Worm (Caenorhabditis elegans) whole organism, late embryonic: ENCODE measurements around the gene F16G10.10.

Source experiments
- C08G9.2 ChIP-seq: sonication (generic microtip); optimal IDR thresholded peaks from 2 replicates; lab custom pipeline; 2016; ENCODE audit warnings: mild to moderate bottlenecking, missing genetic modification characterization, moderate library complexity, missing compliant biosample characterization
- F13H6.1 ChIP-seq: sonication (generic microtip); optimal IDR thresholded peaks from 2 replicates; lab custom pipeline; 2016; ENCODE audit warnings: missing genetic modification characterization, missing compliant biosample characterization
- K02D7.2 ChIP-seq: sonication (generic microtip); optimal IDR thresholded peaks from 2 replicates; lab custom pipeline; 2017; ENCODE audit warnings: mild to moderate bottlenecking, missing genetic modification characterization, missing compliant biosample characterization
- T23F11.4 ChIP-seq: fragments of 200-800 bp; sonication (Bioruptor generic); optimal IDR thresholded peaks from 2 replicates; lab custom pipeline; 2018; ENCODE audit warnings: mild to moderate bottlenecking, missing genetic modification characterization, missing compliant biosample characterization
- Y22D7AL.16 ChIP-seq: sonication (generic microtip); optimal IDR thresholded peaks from 2 replicates; lab custom pipeline; 2016; ENCODE audit warnings: missing genetic modification characterization, missing compliant biosample characterization
- ama-1 ChIP-seq: fragments of 150-350 bp; optimal IDR thresholded peaks from 2 replicates; lab custom pipeline; 2014
- ceh-18 ChIP-seq: sonication (generic microtip); optimal IDR thresholded peaks from 2 replicates; lab custom pipeline; 2016; ENCODE audit warnings: missing genetic modification characterization, missing compliant biosample characterization
- ceh-19 ChIP-seq: fragments of 200-800 bp; sonication (Bioruptor generic); optimal IDR thresholded peaks from 2 replicates; lab custom pipeline; 2018; ENCODE audit warnings: mild to moderate bottlenecking, missing genetic modification characterization, missing compliant biosample characterization
- ceh-31 ChIP-seq: sonication (generic microtip); optimal IDR thresholded peaks from 2 replicates; lab custom pipeline; 2016; ENCODE audit warnings: missing genetic modification characterization, missing compliant biosample characterization
- ceh-45 ChIP-seq: fragments of 200-800 bp; sonication (Bioruptor generic); IDR thresholded peaks from 2 replicates; pipeline ENCODE4 v1.3.6; 2022; ENCODE audit warnings: missing genetic modification reagents, missing genetic modification characterization, missing compliant biosample characterization
- ceh-48 ChIP-seq: sonication (generic microtip); optimal IDR thresholded peaks from 2 replicates; lab custom pipeline; 2016; ENCODE audit warnings: missing genetic modification characterization, inconsistent platforms, missing compliant biosample characterization
- ceh-6 ChIP-seq: fragments of 200-800 bp; sonication (Bioruptor generic); optimal IDR thresholded peaks from 2 replicates; lab custom pipeline; 2018; ENCODE audit warnings: mild to moderate bottlenecking, missing genetic modification characterization, missing compliant biosample characterization
- ceh-9 ChIP-seq: sonication (generic microtip); optimal IDR thresholded peaks from 2 replicates; lab custom pipeline; 2016; ENCODE audit warnings: mild to moderate bottlenecking, missing genetic modification characterization, inconsistent platforms, missing compliant biosample characterization
- dmd-4 ChIP-seq: sonication (generic microtip); optimal IDR thresholded peaks from 2 replicates; lab custom pipeline; 2016; ENCODE audit warnings: borderline replicate concordance, missing genetic modification characterization, missing compliant biosample characterization
- elt-2 ChIP-seq: sonication (generic microtip); optimal IDR thresholded peaks from 2 replicates; lab custom pipeline; 2016; ENCODE audit warnings: missing genetic modification reagents, missing genetic modification characterization, missing compliant biosample characterization
- elt-4 ChIP-seq: sonication (generic microtip); optimal IDR thresholded peaks from 2 replicates; lab custom pipeline; 2016; ENCODE audit warnings: missing genetic modification characterization, missing compliant biosample characterization
- ets-4 ChIP-seq: sonication (generic microtip); optimal IDR thresholded peaks from 2 replicates; lab custom pipeline; 2016; ENCODE audit warnings: missing genetic modification characterization, missing compliant biosample characterization
- fax-1 ChIP-seq: sonication (generic microtip); optimal IDR thresholded peaks from 2 replicates; lab custom pipeline; 2016; ENCODE audit warnings: missing genotype, missing genetic modification characterization, missing compliant biosample characterization
- fkh-6 ChIP-seq: sonication (generic microtip); optimal IDR thresholded peaks from 2 replicates; lab custom pipeline; 2016; ENCODE audit warnings: missing genetic modification characterization, missing compliant biosample characterization
- hlh-15 ChIP-seq: sonication (generic microtip); optimal IDR thresholded peaks from 2 replicates; lab custom pipeline; 2016; ENCODE audit warnings: missing genetic modification characterization, missing compliant biosample characterization
- hlh-30 ChIP-seq: sonication (generic microtip); optimal IDR thresholded peaks from 2 replicates; lab custom pipeline; 2017; ENCODE audit warnings: antibody characterized with exemption, missing genetic modification characterization, missing compliant biosample characterization; ENCODE audit not compliant: insufficient read depth
- hlh-6 ChIP-seq: sonication (generic microtip); optimal IDR thresholded peaks from 2 replicates; lab custom pipeline; 2016; ENCODE audit warnings: missing genotype, missing genetic modification characterization, missing compliant biosample characterization
- hlh-8 ChIP-seq: sonication (generic microtip); optimal IDR thresholded peaks from 2 replicates; lab custom pipeline; 2016; ENCODE audit warnings: missing genotype, missing genetic modification characterization, missing compliant biosample characterization
- madf-2 ChIP-seq: sonication (generic microtip); optimal IDR thresholded peaks from 2 replicates; lab custom pipeline; 2017; ENCODE audit warnings: missing genetic modification characterization, missing compliant biosample characterization
- mec-3 ChIP-seq: sonication (generic microtip); optimal IDR thresholded peaks from 2 replicates; lab custom pipeline; 2016; ENCODE audit warnings: borderline replicate concordance, missing genetic modification characterization, missing compliant biosample characterization
- nfya-1 ChIP-seq: sonication (generic microtip); optimal IDR thresholded peaks from 2 replicates; lab custom pipeline; 2017; ENCODE audit warnings: missing genetic modification characterization, mild to moderate bottlenecking, missing compliant biosample characterization, antibody characterized with exemption, moderate library complexity
- nhr-232 ChIP-seq: sonication (generic microtip); optimal IDR thresholded peaks from 2 replicates; lab custom pipeline; 2016; ENCODE audit warnings: missing genetic modification characterization, missing compliant biosample characterization
- npax-4 ChIP-seq: sonication (generic microtip); optimal IDR thresholded peaks from 2 replicates; lab custom pipeline; 2016; ENCODE audit warnings: missing genetic modification characterization, missing compliant biosample characterization
- odd-2 ChIP-seq: sonication (generic microtip); optimal IDR thresholded peaks from 2 replicates; lab custom pipeline; 2017; ENCODE audit warnings: antibody characterized with exemption, mild to moderate bottlenecking, missing genetic modification characterization, missing compliant biosample characterization
- pat-9 ChIP-seq: fragments of 200-800 bp; sonication (Bioruptor generic); optimal IDR thresholded peaks from 2 replicates; lab custom pipeline; 2018; ENCODE audit warnings: mild to moderate bottlenecking, missing genetic modification characterization, moderate library complexity, missing compliant biosample characterization
- pax-1 ChIP-seq: fragments of 150-350 bp; optimal IDR thresholded peaks from 2 replicates; lab custom pipeline; 2014; ENCODE audit warnings: missing biosample characterization, missing genetic modification characterization
- pha-4 ChIP-seq: fragments of 150-350 bp; optimal IDR thresholded peaks from 2 replicates; lab custom pipeline; 2018; ENCODE audit warnings: missing biosample characterization, missing genetic modification reagents, missing genetic modification characterization
- pqm-1 ChIP-seq: sonication (generic microtip); optimal IDR thresholded peaks from 2 replicates; lab custom pipeline; 2016; ENCODE audit warnings: missing genetic modification characterization, missing compliant biosample characterization
- pros-1 ChIP-seq: fragments of 150-350 bp; optimal IDR thresholded peaks from 2 replicates; lab custom pipeline; 2014; ENCODE audit warnings: missing biosample characterization, missing genetic modification reagents, missing genetic modification characterization
- ref-2 ChIP-seq: sonication (generic microtip); optimal IDR thresholded peaks from 2 replicates; lab custom pipeline; 2016; ENCODE audit warnings: missing genetic modification characterization, missing compliant biosample characterization
- sox-2 ChIP-seq: fragments of 200-800 bp; sonication (Bioruptor generic); IDR thresholded peaks from 2 replicates; pipeline ENCODE4 v1.3.6; 2022; ENCODE audit warnings: missing genetic modification reagents, missing genetic modification characterization, missing compliant biosample characterization
- sox-4 ChIP-seq: sonication (generic microtip); optimal IDR thresholded peaks from 2 replicates; lab custom pipeline; 2017; ENCODE audit warnings: mild to moderate bottlenecking, missing genetic modification characterization, inconsistent platforms, missing compliant biosample characterization
- unc-42 ChIP-seq: sonication (generic microtip); optimal IDR thresholded peaks from 2 replicates; lab custom pipeline; 2016; ENCODE audit warnings: missing genotype, missing genetic modification characterization, missing compliant biosample characterization
- zip-5 ChIP-seq: sonication (generic microtip); optimal IDR thresholded peaks from 2 replicates; lab custom pipeline; 2016; ENCODE audit warnings: missing genetic modification characterization, missing compliant biosample characterization
- ztf-16 ChIP-seq: sonication (generic microtip); optimal IDR thresholded peaks from 2 replicates; lab custom pipeline; 2017; ENCODE audit warnings: missing genetic modification characterization, missing compliant biosample characterization

Gene F16G10.10

ce11 chrII:2385495-2385894, 5.3 kb downstream of the F16G10.10 start, which contains the start of gene F16G10.9:
Gene F16G10.9, minus strand, starts transcription at chrII:2385595.
- TF ChIP-seq ama-1 (no peak), ets-4 (tag; lab: Kevin White, UChicago) (no peak), madf-2 (tag; lab: Kevin White, UChicago) (no peak), unc-42 (tag; lab: Kevin White, UChicago) (no peak)

- no peak for TF ChIP-seq hlh-15 (tag; lab: Kevin White, UChicago)
- TF ChIP-seq odd-2 (tag; lab: Kevin White, UChicago), result no peak
- TF ChIP-seq pat-9 (tag; lab: Kevin White, UChicago), result no peak
- TF ChIP-seq dmd-4 (tag; lab: Kevin White, UChicago), result no peak
- TF ChIP-seq pax-1 (tag; lab: Kevin White, UChicago), result no peak
- TF ChIP-seq nhr-232, result no peak
- no peak for TF ChIP-seq K02D7.2 (tag; lab: Kevin White, UChicago)
- TF ChIP-seq ceh-6 (GFP tag; lab: Kevin White, UChicago), result no peak
- no peak for TF ChIP-seq ceh-31 (tag; lab: Kevin White, UChicago)
- TF ChIP-seq elt-4 (tag; lab: Kevin White, UChicago), result no peak
- no peak for TF ChIP-seq hlh-30 (tag; lab: Kevin White, UChicago)
- TF ChIP-seq zip-5 (tag; lab: Kevin White, UChicago), result no peak
- no peak for TF ChIP-seq fax-1 (tag; lab: Kevin White, UChicago)
- TF ChIP-seq ztf-16, result no peak
- no peak for TF ChIP-seq pha-4
- no peak for TF ChIP-seq ama-1
- TF ChIP-seq ceh-18, result no peak
- no peak for TF ChIP-seq nfya-1 (tag; lab: Kevin White, UChicago)
These were observed 7.5 kb downstream of the F16G10.10 start, which contains the start of gene F16G10.8 for ce11 chrII:2383334-2383733. Gene F16G10.8, minus strand, starts transcription at chrII:2383434.

ce11 chrII:2380174-2380573, 10.6 kb downstream of the F16G10.10 start, which contains the start of gene F16G10.7:
Gene F16G10.7, minus strand, starts transcription at chrII:2380274.
- TF ChIP-seq nfya-1 (tag; lab: Kevin White, UChicago) (peak; percentile 6), elt-4 (tag; lab: Kevin White, UChicago) (no peak), C08G9.2 (no peak)

ce11 chrII:2379673-2380072, 11.1 kb downstream of the F16G10.10 start:
- TF ChIP-seq pros-1 (tag; lab: Kevin White, UChicago) (no peak), sox-4 (tag; lab: Kevin White, UChicago) (no peak), odd-2 (tag; lab: Kevin White, UChicago) (no peak), pha-4 (no peak), sox-2 (GFP tag; lab: Robert Waterston, UW) (no peak), fkh-6 (tag; lab: Kevin White, UChicago) (no peak), ets-4 (tag; lab: Kevin White, UChicago) (no peak), npax-4 (tag; lab: Kevin White, UChicago) (no peak), ceh-48 (tag; lab: Kevin White, UChicago) (no peak), unc-42 (tag; lab: Kevin White, UChicago) (no peak), T23F11.4 (no peak), F13H6.1 (no peak), ceh-45 (GFP tag; lab: Robert Waterston, UW) (no peak), pqm-1 (tag; lab: Kevin White, UChicago) (no peak), hlh-6 (tag; lab: Kevin White, UChicago) (no peak), mec-3 (tag; lab: Kevin White, UChicago) (no peak)
- TF ChIP-seq, all 69 proteins: peak for 0

DNA sequence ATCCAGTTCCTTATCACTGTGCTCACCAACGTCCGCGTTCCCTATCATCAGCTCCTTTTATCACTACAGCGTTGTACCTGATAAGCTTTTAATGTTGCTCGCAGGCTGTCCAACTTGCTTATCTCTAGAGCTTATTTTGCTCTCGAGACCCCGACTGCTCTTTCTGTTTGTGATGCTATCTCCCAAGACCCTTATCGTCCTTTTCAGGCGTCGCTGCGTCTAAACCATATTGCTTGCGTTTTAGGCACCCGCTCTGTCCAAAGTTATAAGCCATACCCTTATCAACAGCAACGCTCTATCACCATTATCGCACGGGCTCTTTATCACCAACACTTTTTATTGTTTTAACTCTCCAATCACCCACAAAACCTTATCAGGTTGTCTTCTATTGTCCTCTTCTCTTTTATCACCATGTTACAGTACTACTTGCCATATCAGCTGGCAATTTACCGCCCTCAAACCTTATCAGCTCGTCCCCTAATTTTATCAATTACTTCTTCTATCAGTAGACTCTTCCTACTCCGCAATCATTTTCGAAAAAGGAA, 12.2 kb downstream of the F16G10.10 start:
- no peak for TF ChIP-seq hlh-8 (tag; lab: Kevin White, UChicago)
- TF ChIP-seq ets-4 (tag; lab: Kevin White, UChicago), result peak; percentile 57
- no peak for TF ChIP-seq ceh-19 (GFP tag; lab: Kevin White, UChicago)
- TF ChIP-seq ref-2, result no peak
- TF ChIP-seq Y22D7AL.16 (tag; lab: Kevin White, UChicago), result no peak
- peak; percentile 36 for TF ChIP-seq elt-4 (tag; lab: Kevin White, UChicago)
- TF ChIP-seq ama-1, result no peak
- TF ChIP-seq zip-5 (tag; lab: Kevin White, UChicago), result peak; percentile 70
- TF ChIP-seq elt-2 (tag; lab: Kevin White, UChicago), result peak; percentile 100
- TF ChIP-seq ceh-9 (tag; lab: Kevin White, UChicago), result no peak
- TF ChIP-seq pqm-1 (tag; lab: Kevin White, UChicago), result peak; percentile 98
